Worm (Caenorhabditis elegans): ENCODE results near the gene pqn-91.

pqn-91 gene

DNA sequence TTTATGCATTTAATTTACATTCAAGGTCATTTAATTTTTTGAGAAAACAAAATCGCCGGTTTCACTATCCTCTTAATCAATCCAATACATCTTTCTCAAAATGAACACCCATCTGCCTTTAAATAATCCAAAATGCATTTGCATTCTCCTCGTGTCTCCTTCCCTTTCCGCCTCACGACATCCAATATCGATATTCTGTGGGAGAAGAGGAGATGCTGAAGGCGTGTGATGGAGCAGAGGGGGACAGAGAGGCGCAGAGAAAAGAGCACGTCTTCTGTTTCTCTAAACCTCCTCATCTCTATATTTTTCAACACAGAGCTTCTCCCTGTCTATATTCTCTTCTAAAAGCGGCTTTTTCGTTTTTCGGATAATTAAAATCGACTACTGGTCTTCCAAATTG is 32.2 kb upstream of the pqn-91 start, which contains the start of gene Y73F8A.5:
TSS of gene Y73F8A.5 (plus strand) at position 321 of the 400 bp plus-strand sequence.
- peak; percentile 72 for TF ChIP-seq ceh-31 (tag; optimal IDR thresholded peaks at IDR 0.05)
- TF ChIP-seq ceh-19 (GFP tag; optimal IDR thresholded peaks at IDR 0.05): peak; percentile 7
- TF ChIP-seq nfya-1 (tag; optimal IDR thresholded peaks at IDR 0.05): peak; percentile 27
- no peak for TF ChIP-seq pqm-1 (tag; optimal IDR thresholded peaks at IDR 0.05)
- TF ChIP-seq unc-42 (tag; optimal IDR thresholded peaks at IDR 0.05): peak; percentile 81
- TF ChIP-seq ceh-14 (tag; optimal IDR thresholded peaks at IDR 0.05): peak; percentile 27
- TF ChIP-seq tbx-7 (tag; optimal IDR thresholded peaks at IDR 0.05): no peak
- peak; percentile 15 for TF ChIP-seq hlh-30 (tag; optimal IDR thresholded peaks at IDR 0.05; ENCODE audit: insufficient read depth)

- TF ChIP-seq sdc-2 (tag; optimal IDR thresholded peaks at IDR 0.05): no peak
- TF ChIP-seq lin-11 (tag; optimal IDR thresholded peaks at IDR 0.05): no peak
- peak; percentile 54 for TF ChIP-seq ceh-18 (tag; optimal IDR thresholded peaks at IDR 0.05)
- TF ChIP-seq fkh-10 (GFP tag; optimal IDR thresholded peaks at IDR 0.05): no peak
These were observed 17.6 kb upstream of the pqn-91 start for ce11 chrIV:15274063-15274462.

ce11 chrIV:15275363-15275854 is 16.3 kb upstream of the pqn-91 start, which contains the start of gene ccg-1:
Gene ccg-1, minus strand, starts transcription at chrIV:15275804.
- TF ChIP-seq sox-2 (GFP tag; IDR thresholded peaks at IDR 0.05): no peak
- no peak for TF ChIP-seq hlh-30 (tag; optimal IDR thresholded peaks at IDR 0.05; ENCODE audit: insufficient read depth)
- no peak for TF ChIP-seq npax-4 (tag; optimal IDR thresholded peaks at IDR 0.05)
- TF ChIP-seq unc-3 (GFP tag; conservative IDR thresholded peaks at IDR 0.05): no peak
- TF ChIP-seq unc-3 (tag; optimal IDR thresholded peaks at IDR 0.05): no peak
- no peak for TF ChIP-seq pros-1 (tag; optimal IDR thresholded peaks at IDR 0.05)

ce11 chrIV:15280219-15280618 is 11.5 kb upstream of the pqn-91 start:
- TF ChIP-seq unc-55 (GFP tag; optimal IDR thresholded peaks at IDR 0.05): no peak
- no peak for TF ChIP-seq ets-4 (tag; optimal IDR thresholded peaks at IDR 0.05)
- no peak for TF ChIP-seq unc-86 (tag; optimal IDR thresholded peaks at IDR 0.05)
- TF ChIP-seq F13H6.1 (tag; optimal IDR thresholded peaks at IDR 0.05): no peak
- no peak for TF ChIP-seq nfya-1 (tag; optimal IDR thresholded peaks at IDR 0.05)
- no peak for TF ChIP-seq che-1 (tag; optimal IDR thresholded peaks at IDR 0.05)
- TF ChIP-seq gmeb-2 (tag; optimal IDR thresholded peaks at IDR 0.05): no peak
- no peak for TF ChIP-seq ztf-16 (tag; optimal IDR thresholded peaks at IDR 0.05)
- no peak for TF ChIP-seq T23F11.4 (GFP tag; optimal IDR thresholded peaks at IDR 0.05)
- no peak for TF ChIP-seq ceh-14 (tag; optimal IDR thresholded peaks at IDR 0.05)
- TF ChIP-seq ahr-1 (tag; optimal IDR thresholded peaks at IDR 0.05): no peak
- TF ChIP-seq lim-6 (tag; optimal IDR thresholded peaks at IDR 0.05): no peak
- TF ChIP-seq pros-1 (tag; optimal IDR thresholded peaks at IDR 0.05): no peak
- TF ChIP-seq ceh-31 (tag; optimal IDR thresholded peaks at IDR 0.05): no peak
- no peak for TF ChIP-seq hlh-13 (GFP tag; optimal IDR thresholded peaks at IDR 0.05)
- no peak for TF ChIP-seq sdc-2 (tag; optimal IDR thresholded peaks at IDR 0.05)
- TF ChIP-seq ceh-34 (tag; optimal IDR thresholded peaks at IDR 0.05): no peak
- TF ChIP-seq lin-11 (tag; optimal IDR thresholded peaks at IDR 0.05): no peak
- TF ChIP-seq dve-1 (tag; optimal IDR thresholded peaks at IDR 0.05): no peak
- TF ChIP-seq pqm-1 (tag; optimal IDR thresholded peaks at IDR 0.05): no peak

DNA sequence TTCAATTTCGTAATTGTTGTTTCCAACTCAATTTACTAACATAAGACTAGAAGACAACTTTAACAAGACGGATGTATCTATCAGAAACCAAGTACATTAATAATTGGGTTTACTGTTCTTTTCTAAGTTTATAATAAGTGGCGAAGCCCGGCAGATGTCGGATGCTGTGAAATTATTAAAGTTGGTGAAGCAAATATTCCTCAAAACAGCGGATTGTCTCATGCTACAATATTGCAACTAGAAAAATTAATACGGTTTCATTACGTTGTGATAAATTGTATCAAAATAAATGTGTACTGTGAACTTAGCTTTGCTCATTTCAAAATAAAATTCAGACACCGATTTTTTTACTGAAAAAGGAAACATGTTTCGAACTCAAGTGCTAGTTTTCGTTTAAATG is 8.1 kb upstream of the pqn-91 start:
- no peak for TF ChIP-seq pros-1 (tag; optimal IDR thresholded peaks at IDR 0.05)

DNA sequence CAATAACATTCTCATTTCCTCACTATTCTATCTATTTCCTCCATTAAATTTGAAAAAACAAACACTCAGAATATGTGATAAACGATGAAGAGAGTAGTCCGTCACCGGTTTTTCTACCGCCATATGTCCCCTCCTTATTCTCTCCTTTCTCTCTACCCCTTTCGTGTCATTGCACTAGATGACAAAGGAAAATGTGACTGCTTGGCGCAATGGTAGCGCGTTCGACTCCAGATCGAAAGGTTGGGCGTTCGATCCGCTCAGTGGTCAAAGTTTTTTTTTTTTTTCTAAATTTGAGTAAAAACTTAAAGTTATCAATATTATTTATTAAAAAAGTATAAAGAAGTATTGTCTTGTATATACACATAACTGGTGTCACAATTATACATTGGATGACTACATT is 2.2 kb upstream of the pqn-91 start:
- TF ChIP-seq fax-1 (tag; optimal IDR thresholded peaks at IDR 0.05) (no peak), pha-2 (tag; optimal IDR thresholded peaks at IDR 0.05) (no peak), tbx-2 (tag; optimal IDR thresholded peaks at IDR 0.05) (no peak), C38D4.7 (GFP tag; optimal IDR thresholded peaks at IDR 0.05) (peak; percentile 39), unc-55 (GFP tag; optimal IDR thresholded peaks at IDR 0.05) (no peak), lin-11 (tag; optimal IDR thresholded peaks at IDR 0.05) (peak; percentile 57), tbx-7 (tag; optimal IDR thresholded peaks at IDR 0.05) (no peak), hlh-15 (tag; optimal IDR thresholded peaks at IDR 0.05) (no peak), ttx-3 (tag; optimal IDR thresholded peaks at IDR 0.05) (peak; percentile 43), elt-2 (tag; optimal IDR thresholded peaks at IDR 0.05) (peak; percentile 66), gmeb-2 (tag; optimal IDR thresholded peaks at IDR 0.05) (no peak), unc-3 (GFP tag; conservative IDR thresholded peaks at IDR 0.05) (0 out of 2 replicates have a peak, but pooled peaks have one; percentile 42), unc-3 (tag; optimal IDR thresholded peaks at IDR 0.05) (peak; percentile 6), nhr-232 (tag; optimal IDR thresholded peaks at IDR 0.05) (peak; percentile 27), ztf-16 (tag; optimal IDR thresholded peaks at IDR 0.05) (peak; percentile 18), sdc-2 (tag; optimal IDR thresholded peaks at IDR 0.05) (no peak), ceh-9 (tag; optimal IDR thresholded peaks at IDR 0.05) (no peak), ceh-14 (tag; optimal IDR thresholded peaks at IDR 0.05) (peak; percentile 35), syd-9 (tag; optimal IDR thresholded peaks at IDR 0.05) (no peak), nfya-1 (tag; optimal IDR thresholded peaks at IDR 0.05) (peak; percentile 37), T23F11.4 (GFP tag; optimal IDR thresholded peaks at IDR 0.05) (peak; percentile 22), hlh-8 (tag; optimal IDR thresholded peaks at IDR 0.05) (no peak), npax-4 (tag; optimal IDR thresholded peaks at IDR 0.05) (peak; percentile 8)

Measured in whole organism, late embryonic.